Fruit fly (Drosophila melanogaster) whole organism, embryonic: ENCODE measurements around the gene GIIIspla2.

ENCODE experiments used
- Aef1 ChIP-seq: fragments of 200-800 bp; sonication (Bioruptor generic); IDR thresholded peaks from 3 replicates; pipeline ENCODE4 v1.3.6; 2022; ENCODE audit warnings: missing biosample characterization, missing genetic modification characterization
- BEAF-32 ChIP-seq: fragments of 200-800 bp; sonication (Bioruptor generic); optimal IDR thresholded peaks from 3 replicates; lab custom pipeline; 2017; ENCODE audit warnings: missing biosample characterization, missing genetic modification characterization, mild to moderate bottlenecking, moderate library complexity, missing genetic modification reagents
- CG10274 ChIP-seq: fragments of 200-800 bp; sonication (Bioruptor generic); optimal IDR thresholded peaks from 3 replicates; lab custom pipeline; 2017; ENCODE audit warnings: missing biosample characterization, mild to moderate bottlenecking, missing genetic modification characterization
- CG12299 ChIP-seq: fragments of 200-800 bp; sonication (Bioruptor generic); optimal IDR thresholded peaks from 2 replicates; lab custom pipeline; 2018; ENCODE audit warnings: missing biosample characterization, mild to moderate bottlenecking, missing genetic modification characterization
- CG13775 ChIP-seq: fragments of 200-800 bp; sonication (Bioruptor generic); optimal IDR thresholded peaks from 3 replicates; lab custom pipeline; 2017; ENCODE audit warnings: missing biosample characterization, mild to moderate bottlenecking, missing genetic modification characterization
- CG14710 ChIP-seq: fragments of 200-800 bp; sonication (Bioruptor generic); optimal IDR thresholded peaks from 3 replicates; lab custom pipeline; 2019; ENCODE audit warnings: missing biosample characterization, mild to moderate bottlenecking, missing genetic modification characterization, moderate library complexity
- CG2120 ChIP-seq: fragments of 200-800 bp; sonication (Bioruptor generic); optimal IDR thresholded peaks from 3 replicates; lab custom pipeline; 2016; ENCODE audit warnings: missing biosample characterization, missing genetic modification characterization
- CG3163 ChIP-seq: fragments of 200-800 bp; sonication (Bioruptor generic); optimal IDR thresholded peaks from 3 replicates; lab custom pipeline; 2016; ENCODE audit warnings: missing biosample characterization, missing genetic modification characterization
- CG3281 ChIP-seq: fragments of 200-800 bp; sonication (Bioruptor generic); optimal IDR thresholded peaks from 3 replicates; lab custom pipeline; 2017; ENCODE audit warnings: missing biosample characterization, mild to moderate bottlenecking, missing genetic modification characterization
- CG4360 ChIP-seq: fragments of 200-800 bp; sonication (Bioruptor generic); IDR thresholded peaks from 2 replicates; pipeline ENCODE4 v1.3.6; 2022; ENCODE audit warnings: missing biosample characterization, missing genetic modification characterization
- CG4424 ChIP-seq: fragments of 200-800 bp; sonication (Bioruptor generic); optimal IDR thresholded peaks from 3 replicates; lab custom pipeline; 2016; ENCODE audit warnings: missing biosample characterization, missing genetic modification characterization
- CG5245 ChIP-seq: fragments of 200-800 bp; sonication (Bioruptor generic); optimal IDR thresholded peaks from 3 replicates; lab custom pipeline; 2016; ENCODE audit warnings: missing biosample characterization, missing genetic modification characterization
- CG7786 ChIP-seq: fragments of 200-800 bp; sonication (Bioruptor generic); optimal IDR thresholded peaks from 2 replicates; lab custom pipeline; 2016; ENCODE audit warnings: missing biosample characterization, missing genetic modification characterization
- CG7839 ChIP-seq: fragments of 200-800 bp; sonication (Bioruptor generic); optimal IDR thresholded peaks from 3 replicates; lab custom pipeline; 2018; ENCODE audit warnings: missing biosample characterization, mild to moderate bottlenecking, missing genetic modification characterization, moderate library complexity
- CG8388 ChIP-seq: fragments of 200-800 bp; sonication (Bioruptor generic); optimal IDR thresholded peaks from 2 replicates; lab custom pipeline; 2019; ENCODE audit warnings: missing biosample characterization, mild to moderate bottlenecking, missing genetic modification characterization, moderate library complexity
- CG9817 ChIP-seq: fragments of 200-800 bp; sonication (Bioruptor generic); optimal IDR thresholded peaks from 2 replicates; lab custom pipeline; 2018; ENCODE audit warnings: missing biosample characterization, mild to moderate bottlenecking, missing genetic modification characterization, moderate library complexity
- Dip2 ChIP-seq: fragments of 200-800 bp; sonication (Bioruptor generic); IDR thresholded peaks from 2 replicates; pipeline ENCODE4 v1.3.6; 2022; ENCODE audit warnings: missing biosample characterization, missing genetic modification characterization
- E2f2 ChIP-seq: fragments of 200-800 bp; sonication (Bioruptor generic); IDR thresholded peaks from 2 replicates; pipeline ENCODE4 v1.3.6; 2022; ENCODE audit warnings: missing biosample characterization, missing genetic modification characterization
- Gug ChIP-seq: fragments of 200-800 bp; sonication (Bioruptor generic); IDR thresholded peaks from 4 replicates; pipeline ENCODE4 v1.3.6; 2022; ENCODE audit warnings: missing biosample characterization, missing genetic modification characterization
- H15 ChIP-seq: fragments of 200-800 bp; sonication (Bioruptor generic); IDR thresholded peaks from 3 replicates; pipeline ENCODE4 v1.3.6; 2022; ENCODE audit warnings: missing biosample characterization, missing genetic modification characterization
- HLH4C ChIP-seq: fragments of 200-800 bp; sonication (Bioruptor generic); IDR thresholded peaks from 3 replicates; pipeline ENCODE4 v1.3.6; 2022; ENCODE audit warnings: missing biosample characterization, missing genetic modification characterization; ENCODE audit not compliant: partially characterized antibody
- HmgZ ChIP-seq: fragments of 200-800 bp; sonication (Bioruptor generic); optimal IDR thresholded peaks from 2 replicates; lab custom pipeline; 2018; ENCODE audit warnings: missing biosample characterization, mild to moderate bottlenecking, missing genetic modification characterization
- Hmr ChIP-seq: fragments of 200-800 bp; sonication (Bioruptor generic); optimal IDR thresholded peaks from 3 replicates; lab custom pipeline; 2017; ENCODE audit warnings: mild to moderate bottlenecking, missing biosample characterization, missing genetic modification reagents, missing genetic modification characterization
- MBD-R2 ChIP-seq: fragments of 200-800 bp; sonication (Bioruptor generic); IDR thresholded peaks from 2 replicates; pipeline ENCODE4 v1.3.6; 2022; ENCODE audit warnings: missing biosample characterization, missing genetic modification characterization
- MESR4 ChIP-seq: fragments of 200-800 bp; sonication (Bioruptor generic); optimal IDR thresholded peaks from 2 replicates; lab custom pipeline; 2018; ENCODE audit warnings: missing biosample characterization, mild to moderate bottlenecking, missing genetic modification characterization, moderate library complexity
- Med ChIP-seq: fragments of 200-800 bp; sonication (Bioruptor generic); peaks from one replicate; lab custom pipeline; 2016; ENCODE audit warnings: missing biosample characterization, missing genetic modification characterization, mild to moderate bottlenecking, inconsistent platforms, moderate library complexity
- NK7.1 ChIP-seq: fragments of 200-800 bp; sonication (Bioruptor generic); optimal IDR thresholded peaks from 3 replicates; lab custom pipeline; 2016; ENCODE audit warnings: missing biosample characterization, missing genetic modification characterization
- Nf-YA ChIP-seq: fragments of 200-800 bp; sonication (Bioruptor generic); IDR thresholded peaks from 2 replicates; pipeline ENCODE4 v1.3.6; 2022; ENCODE audit warnings: missing biosample characterization, missing genetic modification characterization
- Sry-δ ChIP-seq: fragments of 200-800 bp; sonication (Bioruptor generic); optimal IDR thresholded peaks from 2 replicates; lab custom pipeline; 2016; ENCODE audit warnings: missing biosample characterization, missing genetic modification characterization
- abd-A ChIP-seq: fragments of 200-800 bp; sonication (Bioruptor generic); optimal IDR thresholded peaks from 3 replicates; lab custom pipeline; 2019; ENCODE audit warnings: missing biosample characterization, mild to moderate bottlenecking, missing genetic modification characterization, moderate library complexity
- bowl ChIP-seq: fragments of 200-800 bp; sonication (Bioruptor generic); IDR thresholded peaks from 2 replicates; pipeline ENCODE4 v1.3.6; 2022; ENCODE audit warnings: missing biosample characterization, missing genetic modification characterization
- btn ChIP-seq: fragments of 200-800 bp; sonication (Bioruptor generic); optimal IDR thresholded peaks from 2 replicates; lab custom pipeline; 2016; ENCODE audit warnings: missing biosample characterization, missing genetic modification characterization
- crp ChIP-seq, 2 experiments: fragments of 200-800 bp; sonication (Bioruptor generic); optimal IDR thresholded peaks; 2 replicates in 1 of 2; 3 replicates in 1 of 2; lab custom pipeline; 2017; ENCODE audit warnings: missing biosample characterization in 2 of 2, missing genetic modification characterization in 2 of 2, mild to moderate bottlenecking in 1 of 2, moderate library complexity in 1 of 2
- grau ChIP-seq: fragments of 200-800 bp; optimal IDR thresholded peaks from 3 replicates; lab custom pipeline; 2019; ENCODE audit warnings: missing biosample characterization, mild to moderate bottlenecking, missing genetic modification characterization, moderate library complexity
- gt ChIP-seq: fragments of 200-800 bp; sonication (Bioruptor generic); IDR thresholded peaks from 2 replicates; pipeline ENCODE4 v1.3.6; 2022; ENCODE audit warnings: missing biosample characterization, missing genetic modification characterization
- hbn ChIP-seq: fragments of 200-800 bp; sonication (Bioruptor generic); IDR thresholded peaks from 2 replicates; pipeline ENCODE4 v1.3.6; 2022; ENCODE audit warnings: missing biosample characterization, missing genetic modification characterization; ENCODE audit not compliant: partially characterized antibody
- insv ChIP-seq, 2 experiments: fragments of 200-800 bp; sonication (Bioruptor generic); optimal IDR thresholded peaks; 3 replicates each; lab custom pipeline; 2016 to 2018; ENCODE audit warnings: missing biosample characterization in 2 of 2, missing genetic modification characterization in 2 of 2
- kay ChIP-seq: fragments of 200-800 bp; sonication (Bioruptor generic); optimal IDR thresholded peaks from 2 replicates; lab custom pipeline; 2016; ENCODE audit warnings: missing biosample characterization, missing genetic modification characterization
- lbe ChIP-seq: fragments of 200-800 bp; sonication (Bioruptor generic); optimal IDR thresholded peaks from 2 replicates; lab custom pipeline; 2016; ENCODE audit warnings: missing biosample characterization, mild to moderate bottlenecking, missing genetic modification characterization
- nerfin-2 ChIP-seq: fragments of 200-800 bp; sonication (Bioruptor generic); IDR thresholded peaks from 2 replicates; pipeline ENCODE4 v1.3.6; 2022; ENCODE audit warnings: missing biosample characterization, missing genetic modification characterization; ENCODE audit not compliant: partially characterized antibody
- nom ChIP-seq: fragments of 200-800 bp; sonication (Bioruptor generic); optimal IDR thresholded peaks from 2 replicates; lab custom pipeline; 2017; ENCODE audit warnings: missing biosample characterization, missing genetic modification characterization, mild to moderate bottlenecking, moderate library complexity, missing genetic modification reagents
- onecut ChIP-seq: fragments of 200-800 bp; sonication (Bioruptor generic); IDR thresholded peaks from 2 replicates; pipeline ENCODE4 v1.3.6; 2022; ENCODE audit warnings: missing biosample characterization, missing genetic modification characterization
- pan ChIP-seq, 4 experiments: fragments of >200 bp in 3 of 4; fragments of 200-800 bp in 1 of 4; sonication (Bioruptor generic) in 1 of 4; optimal IDR thresholded peaks in 3 of 4; IDR thresholded peaks in 1 of 4; 2 replicates each; pipeline versions ENCODE4 v1.3.6 to Lab custom; 2017 to 2022; ENCODE audit warnings: missing biosample characterization in 2 of 4, missing genetic modification characterization in 2 of 4, mixed read lengths in 1 of 4
- pum ChIP-seq: fragments of 200-800 bp; sonication (Bioruptor generic); optimal IDR thresholded peaks from 2 replicates; lab custom pipeline; 2016; ENCODE audit warnings: missing biosample characterization, missing genetic modification characterization
- sens ChIP-seq: fragments of 200-800 bp; sonication (Bioruptor generic); peaks from one replicate; lab custom pipeline; 2016; ENCODE audit warnings: missing biosample characterization, missing genetic modification characterization
- shn ChIP-seq: fragments of 200-800 bp; sonication (Bioruptor generic); optimal IDR thresholded peaks from 3 replicates; lab custom pipeline; 2016; ENCODE audit warnings: missing biosample characterization, missing genetic modification characterization
- tap ChIP-seq: fragments of 200-800 bp; optimal IDR thresholded peaks from 3 replicates; lab custom pipeline; 2019; ENCODE audit warnings: missing biosample characterization, mild to moderate bottlenecking, missing genetic modification characterization, moderate library complexity
- tio ChIP-seq: fragments of 200-800 bp; sonication (Bioruptor generic); optimal IDR thresholded peaks from 2 replicates; lab custom pipeline; 2017; ENCODE audit warnings: missing biosample characterization, missing genetic modification characterization, inconsistent platforms
- vvl ChIP-seq: fragments of 200-800 bp; sonication (Bioruptor generic); IDR thresholded peaks from 2 replicates; pipeline ENCODE4 v1.3.6; 2022; ENCODE audit warnings: missing biosample characterization, missing genetic modification characterization

GIIIspla2 gene

DNA sequence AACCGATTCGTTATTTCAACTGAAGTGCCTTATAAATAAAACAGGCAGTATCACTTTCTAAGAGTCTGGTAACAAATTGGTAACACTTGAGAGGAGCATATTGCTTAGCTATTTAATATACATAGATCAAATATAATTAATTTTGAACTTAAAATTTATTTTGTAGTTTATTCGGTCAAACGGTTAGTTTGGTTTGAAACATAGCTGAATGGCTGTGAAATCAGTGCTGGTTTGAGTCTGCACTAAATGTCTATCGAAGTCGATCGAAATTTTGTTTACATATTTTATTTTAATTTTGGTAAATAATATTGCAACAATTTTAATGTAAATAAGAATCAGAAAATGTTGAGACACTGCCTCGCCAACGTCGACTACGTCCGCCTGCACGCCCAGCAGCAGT, 8.9 kb upstream of the GIIIspla2 start, which contains the start of gene CG10959 (continued):
- TF ChIP-seq BEAF-32: peak; percentile 23
- TF ChIP-seq, all 482 proteins: peak for 24

DNA sequence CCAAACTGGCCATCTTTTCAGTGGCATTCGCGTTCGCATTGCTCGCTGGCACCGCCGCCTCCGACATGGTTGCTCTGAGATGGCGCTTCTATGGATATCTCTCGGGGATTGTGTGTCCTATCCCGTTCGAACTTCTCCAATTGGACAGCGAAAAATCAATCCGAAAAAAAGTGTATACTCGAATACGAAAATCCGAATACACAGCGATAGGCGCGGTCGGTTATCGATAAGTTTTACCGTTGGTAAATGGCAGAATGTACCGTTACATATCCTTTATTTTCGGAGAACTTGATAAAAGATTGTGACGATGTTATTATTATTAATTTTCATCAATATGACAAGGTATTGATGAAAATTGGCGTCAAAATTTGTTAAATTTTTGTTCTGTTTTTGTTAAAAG, 5.4 kb upstream of the GIIIspla2 start, which contains the start of gene Gbeta5:
TSS of gene Gbeta5 (minus strand) at position 199 of the 400 bp plus-strand sequence.
- TF ChIP-seq kay (no peak), CG4424 (no peak), CG3281 (GFP tag; lab: Kevin White, UChicago) (no peak), E2f2 (no peak), CG12299 (no peak), CG8388 (GFP tag; lab: Kevin White, UChicago) (no peak), Gug (no peak), HLH4C (GFP tag; lab: Robert Waterston, UW) (no peak), insv (GFP tag; optimal IDR thresholded peaks at IDR 0.05; lab: Kevin White, UChicago) (peak in 1 of 2 experiments; percentile 83), CG4360 (GFP tag; lab: Robert Waterston, UW) (no peak), shn (GFP tag; lab: Kevin White, UChicago) (no peak), CG13775 (GFP tag; lab: Kevin White, UChicago) (no peak), Nf-YA (no peak), crp (GFP tag; optimal IDR thresholded peaks at IDR 0.05; lab: Kevin White, UChicago) (no peak), lbe (GFP tag; lab: Kevin White, UChicago) (no peak), NK7.1 (no peak), CG5245 (no peak), Med (no peak), pum (GFP tag; lab: Kevin White, UChicago) (no peak), gt (GFP tag; lab: Robert Waterston, UW) (no peak), abd-A (no peak), CG7839 (no peak), bowl (GFP tag; lab: Robert Waterston, UW) (no peak), pan (optimal IDR thresholded peaks at IDR 0.05; lab: Kevin White, UChicago) (no peak), pan (GFP tag; optimal IDR thresholded peaks at IDR 0.05 in 1 of 2, IDR thresholded peaks at IDR 0.05 in 1 of 2) (no peak), CG10274 (GFP tag; lab: Kevin White, UChicago) (no peak), CG7786 (GFP tag; lab: Kevin White, UChicago) (no peak), MBD-R2 (GFP tag; lab: Robert Waterston, UW) (0 out of 2 replicates have a peak, but pooled peaks have one; percentile 8), hbn (no peak), MESR4 (GFP tag; lab: Kevin White, UChicago) (peak; percentile 66), CG9817 (tag; lab: Kevin White, UChicago) (no peak), Aef1 (GFP tag; lab: Robert Waterston, UW) (no peak), CG2120 (GFP tag; lab: Kevin White, UChicago) (no peak), H15 (GFP tag; lab: Robert Waterston, UW) (no peak), tio (GFP tag; lab: Kevin White, UChicago) (no peak), HmgZ (no peak), vvl (GFP tag; lab: Robert Waterston, UW) (no peak), CG3163 (GFP tag; lab: Kevin White, UChicago) (no peak), tap (tag; lab: Kevin White, UChicago) (no peak), nom (GFP tag; lab: Kevin White, UChicago) (no peak), grau (tag; lab: Kevin White, UChicago) (no peak), Dip2 (GFP tag; lab: Robert Waterston, UW) (no peak), Sry-δ (GFP tag; lab: Kevin White, UChicago) (no peak), sens (GFP tag; lab: Kevin White, UChicago) (peak; percentile 15), CG14710 (peak; percentile 17), nerfin-2 (no peak), onecut (GFP tag; lab: Robert Waterston, UW) (peak; percentile 53), btn (no peak), Hmr (GFP tag; lab: Kevin White, UChicago) (no peak)
